Worm (Caenorhabditis elegans) whole organism, L1 larva: Measurements from ENCODE around the gene ZC8.6.

Source experiments
- F16B12.6 ChIP-seq: fragments of 150-350 bp; optimal IDR thresholded peaks from 2 replicates; lab custom pipeline; 2014; ENCODE audit warnings: missing biosample characterization, missing genetic modification characterization
- blmp-1 ChIP-seq: fragments of 150-350 bp; optimal IDR thresholded peaks from 2 replicates; lab custom pipeline; 2014; ENCODE audit warnings: missing biosample characterization, missing genetic modification characterization
- ceh-82 ChIP-seq, 3 experiments: fragments of 150-350 bp in 1 of 3; sonication (generic microtip) in 2 of 3; optimal IDR thresholded peaks; 2 replicates each; lab custom pipeline; 2014 to 2017; ENCODE audit warnings: missing biosample characterization in 3 of 3, missing genetic modification characterization in 3 of 3
- efl-1 ChIP-seq, 4 experiments: fragments of 150-350 bp; optimal IDR thresholded peaks in 3 of 4; peaks in 1 of 4; 1 replicate in 1 of 4; 2 replicates in 3 of 4; lab custom pipeline; 2014; ENCODE audit warnings: missing biosample characterization in 2 of 4, missing genetic modification characterization in 2 of 4, missing genetic modification reagents in 2 of 4
- efl-3 ChIP-seq: fragments of 200-800 bp; sonication (Bioruptor generic); optimal IDR thresholded peaks from 2 replicates; lab custom pipeline; 2018; ENCODE audit warnings: mild to moderate bottlenecking, missing genetic modification characterization, missing compliant biosample characterization
- egl-13 ChIP-seq: sonication (generic microtip); optimal IDR thresholded peaks from 2 replicates; lab custom pipeline; 2016; ENCODE audit warnings: missing genotype, missing genetic modification reagents, missing genetic modification characterization, missing compliant biosample characterization
- egl-27 ChIP-seq, 2 experiments: fragments of 150-350 bp in 1 of 2; sonication (generic microtip); optimal IDR thresholded peaks; 3 replicates each; lab custom pipeline; 2017 to 2018; ENCODE audit warnings: missing biosample characterization in 2 of 2, missing genetic modification characterization in 2 of 2, missing genetic modification reagents in 2 of 2
- fkh-10 ChIP-seq: sonication (generic microtip); optimal IDR thresholded peaks from 2 replicates; lab custom pipeline; 2017; ENCODE audit warnings: missing biosample characterization, missing genetic modification reagents, missing genetic modification characterization
- fkh-8 ChIP-seq: sonication (generic microtip); optimal IDR thresholded peaks from 2 replicates; lab custom pipeline; 2016; ENCODE audit warnings: mild to moderate bottlenecking, missing genetic modification characterization, missing compliant biosample characterization
- grh-1 ChIP-seq: fragments of 200-800 bp; sonication (Bioruptor generic); IDR thresholded peaks from 2 replicates; pipeline ENCODE4 v1.3.6; 2022; ENCODE audit warnings: missing genetic modification reagents, missing genetic modification characterization, missing compliant biosample characterization
- hpl-2 ChIP-seq: fragments of 150-350 bp; optimal IDR thresholded peaks from 2 replicates; lab custom pipeline; 2014; ENCODE audit warnings: missing biosample characterization, missing genetic modification reagents, missing genetic modification characterization
- isw-1 ChIP-seq: fragments of 200-800 bp; sonication (Bioruptor generic); IDR thresholded peaks from 2 replicates; pipeline ENCODE4 v1.3.6; 2022; ENCODE audit warnings: missing genetic modification characterization, missing compliant biosample characterization
- lin-14 ChIP-seq: fragments of 200-800 bp; sonication (Bioruptor generic); optimal IDR thresholded peaks from 2 replicates; lab custom pipeline; 2018; ENCODE audit warnings: mild to moderate bottlenecking, missing genetic modification characterization, moderate library complexity, missing compliant biosample characterization
- lin-35 ChIP-seq, 2 experiments: fragments of 150-350 bp; optimal IDR thresholded peaks; 2 replicates each; lab custom pipeline; 2014; ENCODE audit warnings: missing biosample characterization in 2 of 2, missing genetic modification characterization in 2 of 2, missing genetic modification reagents in 2 of 2
- mef-2 ChIP-seq: fragments of 150-350 bp; optimal IDR thresholded peaks from 2 replicates; lab custom pipeline; 2014; ENCODE audit warnings: missing biosample characterization, missing genetic modification characterization
- nhr-11 ChIP-seq: fragments of 150-350 bp; optimal IDR thresholded peaks from 2 replicates; lab custom pipeline; 2014; ENCODE audit warnings: missing biosample characterization, missing genetic modification characterization
- nhr-19 ChIP-seq: fragments of 200-800 bp; sonication (Bioruptor generic); conservative IDR thresholded peaks from 2 replicates; pipeline ENCODE4 v1.3.6; 2022; ENCODE audit warnings: missing genetic modification characterization, missing compliant biosample characterization
- nhr-237 ChIP-seq: fragments of 150-350 bp; optimal IDR thresholded peaks from 2 replicates; lab custom pipeline; 2014; ENCODE audit warnings: missing biosample characterization, missing genetic modification characterization
- nhr-85 ChIP-seq: sonication (generic microtip); peaks from one replicate; lab custom pipeline; 2016; ENCODE audit warnings: missing genetic modification characterization, inconsistent platforms, missing compliant biosample characterization
- pax-3 ChIP-seq: fragments of 200-800 bp; sonication (Bioruptor generic); optimal IDR thresholded peaks from 2 replicates; lab custom pipeline; 2018; ENCODE audit warnings: mild to moderate bottlenecking, missing genetic modification characterization, moderate library complexity, missing compliant biosample characterization
- pqm-1 ChIP-seq: sonication (generic microtip); optimal IDR thresholded peaks from 3 replicates; lab custom pipeline; 2017; ENCODE audit warnings: missing biosample characterization, missing genetic modification characterization
- skn-1 ChIP-seq: fragments of 150-350 bp; optimal IDR thresholded peaks from 2 replicates; lab custom pipeline; 2014; ENCODE audit warnings: missing biosample characterization, missing genetic modification characterization
- snu-23 ChIP-seq: sonication (generic microtip); optimal IDR thresholded peaks from 2 replicates; lab custom pipeline; 2016; ENCODE audit warnings: missing genetic modification characterization, missing compliant biosample characterization
- sup-37 ChIP-seq: fragments of 200-800 bp; sonication (Bioruptor generic); optimal IDR thresholded peaks from 2 replicates; lab custom pipeline; 2018; ENCODE audit warnings: mild to moderate bottlenecking, missing genetic modification characterization, missing compliant biosample characterization
- tlp-1 ChIP-seq: fragments of 150-350 bp; optimal IDR thresholded peaks from 2 replicates; lab custom pipeline; 2014; ENCODE audit warnings: missing biosample characterization, missing genetic modification characterization
- unc-30 ChIP-seq: sonication (generic microtip); optimal IDR thresholded peaks from 2 replicates; lab custom pipeline; 2017; ENCODE audit warnings: missing biosample characterization, missing genetic modification characterization
- unc-86 ChIP-seq: sonication (generic microtip); optimal IDR thresholded peaks from 2 replicates; lab custom pipeline; 2016; ENCODE audit warnings: missing genetic modification characterization, missing compliant biosample characterization
- vab-15 ChIP-seq: sonication (generic microtip); optimal IDR thresholded peaks from 2 replicates; lab custom pipeline; 2017; ENCODE audit warnings: missing genotype, mild to moderate bottlenecking, missing genetic modification characterization, missing compliant biosample characterization
- zip-4 ChIP-seq: fragments of 200-800 bp; sonication (Bioruptor generic); optimal IDR thresholded peaks from 2 replicates; lab custom pipeline; 2018; ENCODE audit warnings: mild to moderate bottlenecking, missing genetic modification characterization, moderate library complexity, missing compliant biosample characterization
- ztf-11 ChIP-seq, 2 experiments: sonication (generic microtip); optimal IDR thresholded peaks; 2 replicates each; lab custom pipeline; 2016 to 2017; ENCODE audit warnings: missing genetic modification characterization in 2 of 2, missing biosample characterization in 1 of 2, missing compliant biosample characterization in 1 of 2
- ztf-4 ChIP-seq: fragments of 150-350 bp; optimal IDR thresholded peaks from 2 replicates; lab custom pipeline; 2014; ENCODE audit warnings: missing biosample characterization, missing genetic modification characterization

Gene ZC8.6

DNA sequence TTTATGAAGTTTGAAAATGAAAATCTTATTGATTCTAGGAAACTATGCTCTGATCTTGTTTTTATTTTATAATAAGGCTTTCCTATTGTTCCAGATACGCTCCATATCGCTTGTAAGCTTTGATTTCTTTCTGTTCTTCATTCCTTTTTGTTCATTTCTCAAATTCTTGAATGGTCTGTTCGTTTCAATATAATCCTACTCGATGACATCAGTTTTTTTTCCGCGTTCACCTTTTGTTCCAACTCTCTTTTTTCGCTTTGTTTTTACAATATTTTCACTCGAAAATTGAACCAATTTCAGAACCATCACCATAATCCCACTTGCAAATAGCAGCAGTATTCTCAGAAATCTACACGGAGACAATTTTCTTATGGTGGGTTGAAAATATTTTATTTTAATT lies 49.6 kb downstream of the ZC8.6 start, which contains the start of gene tyra-3:
Gene tyra-3, plus strand, starts transcription at position 301 of the 400 bp plus-strand sequence.
- TF ChIP-seq efl-3 (no peak), sup-37 (GFP tag; lab: Kevin White, UChicago) (no peak), lin-35 (GFP tag; optimal IDR thresholded peaks at IDR 0.05; lab: Kevin White, UChicago) (no peak), egl-27 (tag; optimal IDR thresholded peaks at IDR 0.05; lab: Kevin White, UChicago) (no peak)

DNA sequence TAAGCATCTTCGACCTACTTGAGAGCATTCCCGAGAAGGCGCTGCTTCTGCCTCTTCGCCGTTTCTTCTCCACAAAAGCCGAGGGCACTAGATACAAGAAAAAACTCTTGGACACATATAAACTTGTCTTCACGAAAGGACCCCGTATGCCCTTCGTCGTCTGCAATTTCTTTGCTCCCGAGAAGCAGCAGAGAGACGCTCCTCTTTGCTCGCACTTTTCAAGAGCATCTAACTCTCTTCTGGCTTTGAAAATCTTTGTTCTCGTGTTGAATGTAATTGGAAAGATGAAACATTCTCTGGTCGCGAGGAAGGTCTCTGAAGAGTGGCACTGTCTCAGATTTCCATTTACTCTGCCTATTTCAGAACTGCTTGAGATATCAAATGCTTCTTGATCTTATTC lies 58.4 kb downstream of the ZC8.6 start:
- no peak for TF ChIP-seq grh-1 (GFP tag; lab: Robert Waterston, UW)
- TF ChIP-seq pqm-1 (tag; lab: Kevin White, UChicago): no peak
- no peak for TF ChIP-seq zip-4
- TF ChIP-seq nhr-11 (tag; lab: Kevin White, UChicago): no peak
- peak; percentile 71 for TF ChIP-seq fkh-10
- TF ChIP-seq egl-13: no peak
- no peak for TF ChIP-seq blmp-1
- no peak for TF ChIP-seq egl-27 (tag; optimal IDR thresholded peaks at IDR 0.05; lab: Kevin White, UChicago)
- peak; percentile 21 for TF ChIP-seq lin-14
- no peak for TF ChIP-seq snu-23 (GFP tag; lab: Kevin White, UChicago)
- no peak for TF ChIP-seq pax-3 (tag; lab: Kevin White, UChicago)

DNA sequence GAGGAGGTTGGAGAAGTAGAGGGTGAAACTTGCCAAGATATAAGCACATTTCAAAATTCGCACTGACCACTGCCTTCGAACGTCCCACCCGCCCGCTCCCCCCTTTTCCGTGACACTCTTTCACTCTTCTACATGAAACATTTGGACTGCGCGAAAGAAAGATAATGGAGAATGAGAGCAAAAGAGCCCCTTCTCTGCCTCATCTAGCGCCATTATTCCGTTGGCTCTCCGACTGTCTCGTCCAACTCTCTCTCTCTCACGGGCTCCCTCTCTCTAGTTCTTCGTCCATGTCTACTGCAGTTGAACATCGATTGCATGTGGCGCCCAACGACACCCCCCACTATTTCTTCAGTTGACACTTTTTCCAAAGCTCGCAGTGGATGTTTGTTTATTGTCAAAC lies 64.4 kb downstream of the ZC8.6 start:
- peak; percentile 21 for TF ChIP-seq unc-86 (tag; lab: Kevin White, UChicago)
- no peak for TF ChIP-seq nhr-85 (tag; lab: Kevin White, UChicago)
- peak; percentile 77 for TF ChIP-seq lin-14
- no peak for TF ChIP-seq nhr-237
- no peak for TF ChIP-seq zip-4
- TF ChIP-seq fkh-8 (tag; lab: Kevin White, UChicago): peak; percentile 21
- TF ChIP-seq, all 84 proteins: peak for 3

DNA sequence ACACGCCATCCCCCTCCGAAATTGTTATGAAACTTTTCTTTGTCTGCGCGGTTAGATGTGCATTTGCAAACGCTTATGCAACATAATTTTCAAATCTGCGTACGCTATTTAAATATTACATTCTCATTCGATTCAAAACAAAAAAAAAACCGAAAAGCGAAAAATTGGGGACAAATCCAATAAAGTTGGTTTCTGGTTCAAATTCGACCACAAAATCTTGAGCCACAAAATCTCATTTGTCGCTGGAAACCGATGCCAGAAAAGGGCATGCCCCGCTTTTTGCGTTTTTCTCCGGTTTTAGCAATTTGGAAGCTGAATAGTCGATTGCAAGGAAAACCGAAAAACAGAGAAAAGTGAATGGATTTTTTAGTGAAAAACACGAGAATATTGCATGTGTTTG lies 65.4 kb downstream of the ZC8.6 start:
- TF ChIP-seq hpl-2 (GFP tag; lab: Kevin White, UChicago) (no peak), lin-14 (peak; percentile 54), skn-1 (tag; lab: Kevin White, UChicago) (no peak), efl-1 (optimal IDR thresholded peaks at IDR 0.05; lab: Kevin White, UChicago) (no peak), efl-1 (GFP tag; optimal IDR thresholded peaks at IDR 0.05 in 1 of 2; lab: Kevin White, UChicago) (peak in 1 of 2 experiments; percentile 26)

DNA sequence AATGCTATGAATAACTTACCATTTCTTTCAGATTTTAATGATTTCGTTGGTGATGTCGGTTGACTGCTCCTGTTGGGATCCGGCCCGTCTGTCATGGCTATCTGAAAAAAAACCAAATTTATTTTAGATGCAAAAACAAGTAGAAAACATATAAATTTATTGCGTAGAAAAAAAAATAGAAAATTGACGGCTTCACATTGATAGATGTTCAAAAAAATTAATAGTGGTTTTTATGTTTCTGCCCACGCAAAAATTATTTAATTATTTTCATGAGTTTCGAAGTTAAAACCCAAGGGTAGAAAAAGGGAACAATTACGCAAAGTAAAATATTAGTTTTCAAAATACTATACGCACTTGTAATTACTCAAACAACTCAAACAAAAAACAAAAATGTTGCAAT lies 67.7 kb downstream of the ZC8.6 start, which contains the start of gene mct-4:
Gene mct-4, minus strand, starts transcription at position 101 of the 400 bp plus-strand sequence.
- TF ChIP-seq vab-15 (tag; lab: Kevin White, UChicago) (no peak), ceh-82 (tag; optimal IDR thresholded peaks at IDR 0.05; lab: Kevin White, UChicago) (no peak), nhr-19 (GFP tag; lab: Robert Waterston, UW) (no peak), ztf-4 (tag; lab: Kevin White, UChicago) (no peak), isw-1 (GFP tag; lab: Robert Waterston, UW) (no peak), hpl-2 (GFP tag; lab: Kevin White, UChicago) (no peak), sup-37 (GFP tag; lab: Kevin White, UChicago) (no peak), tlp-1 (tag; lab: Kevin White, UChicago) (no peak), F16B12.6 (tag; lab: Kevin White, UChicago) (no peak), ztf-11 (tag; optimal IDR thresholded peaks at IDR 0.05; lab: Kevin White, UChicago) (no peak)

DNA sequence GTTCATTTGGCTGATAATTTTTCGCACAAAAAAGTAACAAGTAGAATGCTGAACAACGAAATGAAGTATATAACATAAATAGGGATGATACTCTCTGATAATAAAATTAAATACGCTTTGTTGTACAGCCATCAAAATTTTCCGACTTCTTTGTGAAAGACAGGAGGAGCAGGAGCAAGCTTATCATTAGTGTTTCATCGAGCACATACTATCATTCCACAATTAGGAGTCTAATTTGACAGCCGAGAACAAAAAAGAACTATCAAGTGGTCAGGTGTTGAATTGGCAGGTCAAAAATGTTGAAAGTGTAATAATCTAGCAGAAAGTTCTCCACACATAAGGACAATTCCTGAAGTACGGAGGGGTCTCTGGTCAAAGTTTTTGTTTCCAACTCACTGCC lies 69.3 kb downstream of the ZC8.6 start:
- TF ChIP-seq unc-30 (tag; lab: Kevin White, UChicago) (no peak), zip-4 (no peak), mef-2 (tag; lab: Kevin White, UChicago) (no peak)
